Worm (Caenorhabditis elegans): Measurements from ENCODE around the gene R02F2.5.

- TF ChIP-seq ref-1 (GFP tag; conservative IDR thresholded peaks at IDR 0.05) (no peak), tab-1 (GFP tag; IDR thresholded peaks at IDR 0.05) (no peak), cog-1 (tag; optimal IDR thresholded peaks at IDR 0.05) (no peak)
Observed at ce11 chrIII:5512502-5512901, 33.4 kb downstream of the R02F2.5 start, which contains the start of gene pqn-25.
